Worm (Caenorhabditis elegans) whole organism, mixed stage, embryonic: ENCODE data around the gene Y110A2AL.3.

Experiments
- M03D4.4 ChIP-seq: sonication (generic microtip); optimal IDR thresholded peaks from 2 replicates; lab custom pipeline; 2017; ENCODE audit warnings: mild to moderate bottlenecking, missing genetic modification characterization, missing compliant biosample characterization
- blmp-1 ChIP-seq: fragments of 150-350 bp; optimal IDR thresholded peaks from 2 replicates; lab custom pipeline; 2014; ENCODE audit warnings: missing biosample characterization, missing genetic modification characterization
- drap-1 ChIP-seq: fragments of 200-800 bp; sonication (Bioruptor generic); optimal IDR thresholded peaks from 3 replicates; lab custom pipeline; 2018; ENCODE audit warnings: mild to moderate bottlenecking, missing genetic modification characterization, missing compliant biosample characterization
- mab-5 ChIP-seq: fragments of 150-350 bp; optimal IDR thresholded peaks from 2 replicates; lab custom pipeline; 2014; ENCODE audit warnings: missing biosample characterization, missing genetic modification characterization
- mep-1 ChIP-seq: fragments of 150-350 bp; optimal IDR thresholded peaks from 2 replicates; lab custom pipeline; 2017; ENCODE audit warnings: missing biosample characterization, missing genetic modification reagents, missing genetic modification characterization, inconsistent platforms
- nhr-76 ChIP-seq: sonication (generic microtip); optimal IDR thresholded peaks from 2 replicates; lab custom pipeline; 2017; ENCODE audit warnings: missing biosample characterization, missing genetic modification characterization
- pha-4 ChIP-seq: fragments of 150-350 bp; optimal IDR thresholded peaks from 2 replicates; lab custom pipeline; 2018; ENCODE audit warnings: missing biosample characterization, missing genetic modification reagents, missing genetic modification characterization
- snpc-4 ChIP-seq: fragments of 150-350 bp; optimal IDR thresholded peaks from 2 replicates; lab custom pipeline; 2014; ENCODE audit warnings: missing biosample characterization, missing genetic modification characterization
- ztf-11 ChIP-seq: fragments of 150-350 bp; optimal IDR thresholded peaks from 2 replicates; lab custom pipeline; 2014; ENCODE audit warnings: missing biosample characterization, missing genetic modification characterization

- TF ChIP-seq blmp-1 (tag; lab: Kevin White, UChicago), result no peak
- TF ChIP-seq ztf-11 (tag; lab: Kevin White, UChicago), result no peak
- no peak for TF ChIP-seq nhr-76 (tag; lab: Kevin White, UChicago)
- TF ChIP-seq drap-1 (GFP tag; lab: Kevin White, UChicago), result no peak
- TF ChIP-seq snpc-4 (tag; lab: Kevin White, UChicago), result no peak
- no peak for TF ChIP-seq mab-5
- no peak for TF ChIP-seq mep-1 (tag; lab: Kevin White, UChicago)
- TF ChIP-seq pha-4 (tag; lab: Kevin White, UChicago), result no peak
- TF ChIP-seq M03D4.4, result no peak
Observed at ce11 chrII:2832098-2832497, 34.8 kb upstream of the Y110A2AL.3 start.
